Worm (Caenorhabditis elegans) whole organism, mixed stage, embryonic: ENCODE data around the gene rpn-6.2.

Source experiments
- blmp-1 ChIP-seq: fragments of 150-350 bp; optimal IDR thresholded peaks from 2 replicates; lab custom pipeline; 2014; ENCODE audit warnings: missing biosample characterization, missing genetic modification characterization
- ces-1 ChIP-seq: fragments of 150-350 bp; optimal IDR thresholded peaks from 2 replicates; lab custom pipeline; 2014; ENCODE audit warnings: missing biosample characterization, missing genetic modification reagents, missing genetic modification characterization
- elt-1 ChIP-seq: sonication (generic microtip); optimal IDR thresholded peaks from 2 replicates; lab custom pipeline; 2017; ENCODE audit warnings: missing genetic modification characterization, mild to moderate bottlenecking, missing compliant biosample characterization, antibody characterized with exemption, moderate library complexity, borderline replicate concordance; ENCODE audit not compliant: insufficient read depth
- elt-3 ChIP-seq: fragments of 150-350 bp; optimal IDR thresholded peaks from 2 replicates; lab custom pipeline; 2014; ENCODE audit warnings: missing biosample characterization, missing genetic modification characterization
- flh-1 ChIP-seq: fragments of 200-800 bp; sonication (Bioruptor generic); optimal IDR thresholded peaks from 2 replicates; lab custom pipeline; 2018; ENCODE audit warnings: mild to moderate bottlenecking, missing genetic modification characterization, moderate library complexity, missing compliant biosample characterization
- hlh-1 ChIP-seq: fragments of 150-350 bp; optimal IDR thresholded peaks from 2 replicates; lab custom pipeline; 2014; ENCODE audit warnings: missing biosample characterization, missing genetic modification reagents, missing genetic modification characterization
- lsy-2 ChIP-seq: fragments of 150-350 bp; optimal IDR thresholded peaks from 2 replicates; lab custom pipeline; 2014; ENCODE audit warnings: missing biosample characterization, missing genetic modification characterization
- mab-5 ChIP-seq: fragments of 150-350 bp; optimal IDR thresholded peaks from 2 replicates; lab custom pipeline; 2014; ENCODE audit warnings: missing biosample characterization, missing genetic modification characterization
- nhr-237 ChIP-seq: fragments of 150-350 bp; optimal IDR thresholded peaks from 2 replicates; lab custom pipeline; 2014; ENCODE audit warnings: missing biosample characterization, missing genetic modification characterization
- nhr-76 ChIP-seq: sonication (generic microtip); optimal IDR thresholded peaks from 2 replicates; lab custom pipeline; 2017; ENCODE audit warnings: missing biosample characterization, missing genetic modification characterization
- pha-4 ChIP-seq: fragments of 150-350 bp; optimal IDR thresholded peaks from 2 replicates; lab custom pipeline; 2018; ENCODE audit warnings: missing biosample characterization, missing genetic modification reagents, missing genetic modification characterization
- unc-62 ChIP-seq: fragments of 150-350 bp; optimal IDR thresholded peaks from 2 replicates; lab custom pipeline; 2014; ENCODE audit warnings: missing biosample characterization, missing genetic modification reagents, missing genetic modification characterization
- ztf-11 ChIP-seq: fragments of 150-350 bp; optimal IDR thresholded peaks from 2 replicates; lab custom pipeline; 2014; ENCODE audit warnings: missing biosample characterization, missing genetic modification characterization

ce11 chrIII:9037658-9038057, 35.9 kb upstream of the rpn-6.2 start, which contains the start of gene R107.9:
- no peak for TF ChIP-seq mab-5 (tag; lab: Kevin White, UChicago)
- no peak for TF ChIP-seq nhr-237
- TF ChIP-seq nhr-76 (tag; lab: Kevin White, UChicago), result no peak
- no peak for TF ChIP-seq pha-4 (tag; lab: Kevin White, UChicago)
- no peak for TF ChIP-seq elt-3
- no peak for TF ChIP-seq ztf-11
- TF ChIP-seq flh-1 (GFP tag; lab: Kevin White, UChicago), result no peak
- no peak for TF ChIP-seq lsy-2 (tag; lab: Kevin White, UChicago)
- TF ChIP-seq blmp-1 (tag; lab: Kevin White, UChicago), result no peak
- no peak for TF ChIP-seq elt-1 (tag; lab: Kevin White, UChicago)
- no peak for TF ChIP-seq hlh-1
- no peak for TF ChIP-seq ces-1 (GFP tag; lab: Kevin White, UChicago)
- no peak for TF ChIP-seq unc-62 (GFP tag; lab: Kevin White, UChicago)
